Worm (Caenorhabditis elegans) whole organism, midembryonic: Measurements from ENCODE around the gene R05H10.1.
A peak's percentile ranks its signal among the peaks of the same experiment; 100 is the strongest.

Experiments
- T22C8.4 ChIP-seq: fragments of 200-800 bp; sonication (Bioruptor generic); IDR thresholded peaks from 2 replicates; pipeline ENCODE4 v1.3.6; 2022; ENCODE audit warnings: missing genetic modification characterization, missing compliant biosample characterization
- cog-1 ChIP-seq: sonication (generic microtip); optimal IDR thresholded peaks from 2 replicates; lab custom pipeline; 2016; ENCODE audit warnings: missing genetic modification characterization, missing compliant biosample characterization
- flt-1 ChIP-seq: fragments of 200-800 bp; sonication (Bioruptor generic); IDR thresholded peaks from 2 replicates; pipeline ENCODE4 v1.3.6; 2022; ENCODE audit warnings: missing genetic modification characterization, missing compliant biosample characterization
- klf-2 ChIP-seq: fragments of 200-800 bp; sonication (Bioruptor generic); conservative IDR thresholded peaks from 2 replicates; pipeline ENCODE4 v1.3.6; 2022; ENCODE audit warnings: missing genetic modification reagents, missing genetic modification characterization, missing compliant biosample characterization
- med-1 ChIP-seq: sonication (generic microtip); optimal IDR thresholded peaks from 2 replicates; lab custom pipeline; 2017; ENCODE audit warnings: missing genetic modification characterization, mild to moderate bottlenecking, missing compliant biosample characterization, antibody characterized with exemption, missing genetic modification reagents; ENCODE audit not compliant: insufficient read depth
- ref-1 ChIP-seq: fragments of 200-800 bp; sonication (Bioruptor generic); conservative IDR thresholded peaks from 2 replicates; pipeline ENCODE4 v1.3.6; 2022; ENCODE audit warnings: missing genetic modification reagents, missing genetic modification characterization, missing compliant biosample characterization
- tab-1 ChIP-seq: fragments of 200-800 bp; sonication (Bioruptor generic); IDR thresholded peaks from 2 replicates; pipeline ENCODE4 v1.3.6; 2022; ENCODE audit warnings: missing genetic modification characterization, missing compliant biosample characterization
- ztf-23 ChIP-seq: fragments of 200-800 bp; sonication (Bioruptor generic); IDR thresholded peaks from 2 replicates; pipeline ENCODE4 v1.3.6; 2022; ENCODE audit warnings: missing genetic modification reagents, missing genetic modification characterization, missing compliant biosample characterization
- ztf-29 ChIP-seq: fragments of 200-800 bp; sonication (Bioruptor generic); IDR thresholded peaks from 2 replicates; pipeline ENCODE4 v1.3.6; 2022; ENCODE audit warnings: missing genetic modification reagents, missing genetic modification characterization, missing compliant biosample characterization

R05H10.1 gene

DNA sequence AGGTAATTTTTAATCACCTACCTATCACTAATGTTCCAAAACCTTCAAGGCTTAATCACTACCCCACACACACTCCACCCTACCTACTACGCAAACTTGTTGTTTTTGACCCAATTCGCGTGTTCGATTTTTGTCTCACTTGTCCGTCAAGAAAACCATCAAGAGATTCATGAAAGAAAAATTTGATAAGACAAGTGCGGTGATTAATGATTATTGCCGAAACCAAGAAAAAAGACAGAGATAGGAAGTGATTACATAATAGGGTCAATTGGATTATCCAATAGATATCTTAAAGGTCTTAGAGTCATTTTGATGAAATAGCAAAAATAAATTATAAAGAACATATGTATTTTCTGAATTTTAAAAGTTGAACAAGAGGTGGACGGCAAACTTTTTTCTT, 7.4 kb upstream of the R05H10.1 start:
- no peak for TF ChIP-seq tab-1 (GFP tag; lab: Robert Waterston, UW)
- TF ChIP-seq ztf-23 (GFP tag; lab: Robert Waterston, UW), result no peak
- TF ChIP-seq cog-1 (tag; lab: Kevin White, UChicago), result no peak
- no peak for TF ChIP-seq klf-2
- no peak for TF ChIP-seq med-1 (GFP tag; lab: Kevin White, UChicago)
- TF ChIP-seq flt-1 (GFP tag; lab: Robert Waterston, UW), result no peak

DNA sequence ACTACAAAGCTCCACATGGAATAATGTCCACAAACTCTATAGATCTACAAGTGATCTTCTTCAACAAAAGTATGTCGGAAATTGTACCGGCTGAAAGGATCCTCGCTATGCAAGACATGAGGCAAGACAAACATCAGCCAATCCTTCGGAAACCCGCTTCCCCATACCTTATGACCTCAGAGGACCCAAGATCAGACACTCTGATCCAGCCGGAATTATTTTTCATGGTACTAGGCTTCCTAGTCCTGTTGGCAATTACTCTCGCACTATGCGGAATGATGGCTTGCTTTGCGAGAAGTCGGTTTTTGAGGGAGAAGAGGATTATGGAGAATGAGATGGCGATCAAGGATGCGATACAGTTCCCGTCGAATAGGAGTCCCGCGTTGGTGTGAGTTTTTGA, 1.7 kb upstream of the R05H10.1 start:
- no peak for TF ChIP-seq flt-1 (GFP tag; lab: Robert Waterston, UW)
- TF ChIP-seq klf-2, result no peak
- TF ChIP-seq ref-1, result no peak
- TF ChIP-seq tab-1 (GFP tag; lab: Robert Waterston, UW), result no peak
- TF ChIP-seq T22C8.4 (GFP tag; lab: Robert Waterston, UW), result no peak
- TF ChIP-seq med-1 (GFP tag; lab: Kevin White, UChicago), result no peak
- no peak for TF ChIP-seq ztf-23 (GFP tag; lab: Robert Waterston, UW)

DNA sequence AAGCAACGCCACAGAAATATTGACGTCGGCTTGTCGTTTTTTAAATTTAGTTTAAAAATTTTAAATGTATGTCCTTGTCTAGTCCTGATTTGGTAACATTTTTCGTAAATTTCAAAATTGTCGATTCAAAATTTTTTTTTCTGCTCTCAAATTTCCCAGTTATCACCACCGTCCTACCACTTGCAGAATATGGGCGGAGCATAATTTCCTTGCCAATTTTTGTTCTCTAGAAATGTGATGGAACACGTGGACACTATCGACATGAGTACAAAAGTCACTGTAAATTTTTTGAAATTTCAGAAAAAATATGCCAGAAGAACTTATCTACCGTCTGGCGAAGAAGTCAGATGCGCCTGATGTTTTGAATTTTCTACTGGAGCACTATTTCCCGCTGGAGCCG, 3.6 kb downstream of the R05H10.1 start, which contains the start of gene R05H10.7:
R05H10.7 (plus strand) TSS at position 301 of the 400 bp plus-strand sequence.
- no peak for TF ChIP-seq tab-1 (GFP tag; lab: Robert Waterston, UW)
- no peak for TF ChIP-seq cog-1 (tag; lab: Kevin White, UChicago)
- TF ChIP-seq ref-1, result no peak
- no peak for TF ChIP-seq T22C8.4 (GFP tag; lab: Robert Waterston, UW)
- TF ChIP-seq klf-2, result no peak
- TF ChIP-seq flt-1 (GFP tag; lab: Robert Waterston, UW), result no peak

DNA sequence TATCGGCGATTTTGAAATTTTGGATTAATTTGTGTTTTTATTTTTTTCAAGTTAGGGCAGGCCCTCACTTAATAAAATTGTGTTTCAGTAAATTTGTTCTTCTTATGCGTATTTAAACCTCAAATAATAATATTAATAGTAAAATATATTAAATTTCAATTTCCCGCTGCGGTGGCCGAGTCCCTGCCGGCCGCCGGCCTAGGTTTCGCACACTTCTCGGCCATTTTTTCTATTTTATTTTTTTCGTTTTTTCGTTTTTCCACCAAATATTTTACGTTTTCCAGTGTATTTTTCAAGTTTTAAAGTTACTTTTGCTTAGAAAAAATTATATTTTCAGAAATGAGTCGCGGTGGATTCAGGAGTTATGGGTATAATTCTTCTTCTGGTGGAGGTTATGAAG, 5.3 kb downstream of the R05H10.1 start, which contains the start of gene rbm-28:
rbm-28 (plus strand) TSS at position 338 of the 400 bp plus-strand sequence.
- TF ChIP-seq cog-1 (tag; lab: Kevin White, UChicago) (no peak), ztf-23 (GFP tag; lab: Robert Waterston, UW) (peak; percentile 31; the same call in 1 of the 2 replicates)

DNA sequence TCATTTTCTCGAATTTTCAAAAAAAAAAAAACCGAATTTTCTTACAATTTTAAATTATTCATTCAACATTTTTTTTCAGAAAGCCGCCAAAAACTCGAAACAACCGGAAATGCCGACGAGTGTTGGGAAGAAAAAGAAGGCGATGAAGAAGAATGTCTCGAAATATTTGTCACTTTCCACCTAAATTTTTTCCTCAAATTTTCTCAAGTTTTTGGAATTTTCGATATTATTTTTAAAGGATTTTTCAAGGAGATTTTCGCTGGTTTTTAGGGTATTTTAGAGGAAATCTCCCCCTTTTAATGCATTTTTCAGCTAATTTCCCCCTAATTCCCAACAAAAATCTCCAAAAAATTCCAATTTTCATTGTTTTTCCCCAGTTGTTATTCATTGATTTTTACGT, 14.5 kb downstream of the R05H10.1 start:
- no peak for TF ChIP-seq tab-1 (GFP tag; lab: Robert Waterston, UW)
- TF ChIP-seq med-1 (GFP tag; lab: Kevin White, UChicago), result no peak
- TF ChIP-seq ztf-23 (GFP tag; lab: Robert Waterston, UW), result no peak

DNA sequence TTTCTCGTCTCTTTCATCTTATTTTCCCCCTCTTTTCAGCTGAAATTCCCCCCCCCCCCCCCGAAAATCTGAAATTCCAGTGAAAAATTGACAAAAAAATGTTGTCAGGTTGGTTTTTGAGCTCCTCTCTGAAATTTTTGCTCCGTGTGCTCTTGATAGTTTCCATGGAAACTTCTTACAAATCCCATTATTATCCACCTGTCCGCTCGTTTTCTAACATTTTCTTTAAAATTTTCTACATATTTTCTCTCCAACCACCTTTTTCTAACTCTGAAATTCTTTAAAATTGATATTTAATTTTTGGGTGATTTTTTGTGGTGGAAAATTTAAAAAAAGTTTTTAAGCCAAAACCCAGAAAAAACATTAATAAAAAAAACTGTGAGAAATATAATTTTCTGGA, 15.1 kb downstream of the R05H10.1 start, which contains the start of gene gpx-2:
gpx-2 (plus strand) TSS at position 99 of the 400 bp plus-strand sequence.
- TF ChIP-seq flt-1 (GFP tag; lab: Robert Waterston, UW), result no peak
- TF ChIP-seq T22C8.4 (GFP tag; lab: Robert Waterston, UW), result no peak
- TF ChIP-seq med-1 (GFP tag; lab: Kevin White, UChicago), result no peak
- TF ChIP-seq tab-1 (GFP tag; lab: Robert Waterston, UW), result no peak
- TF ChIP-seq cog-1 (tag; lab: Kevin White, UChicago), result no peak
- no peak for TF ChIP-seq ztf-29 (GFP tag; lab: Robert Waterston, UW)
- no peak for TF ChIP-seq klf-2
- no peak for TF ChIP-seq ztf-23 (GFP tag; lab: Robert Waterston, UW)
- no peak for TF ChIP-seq ref-1

DNA sequence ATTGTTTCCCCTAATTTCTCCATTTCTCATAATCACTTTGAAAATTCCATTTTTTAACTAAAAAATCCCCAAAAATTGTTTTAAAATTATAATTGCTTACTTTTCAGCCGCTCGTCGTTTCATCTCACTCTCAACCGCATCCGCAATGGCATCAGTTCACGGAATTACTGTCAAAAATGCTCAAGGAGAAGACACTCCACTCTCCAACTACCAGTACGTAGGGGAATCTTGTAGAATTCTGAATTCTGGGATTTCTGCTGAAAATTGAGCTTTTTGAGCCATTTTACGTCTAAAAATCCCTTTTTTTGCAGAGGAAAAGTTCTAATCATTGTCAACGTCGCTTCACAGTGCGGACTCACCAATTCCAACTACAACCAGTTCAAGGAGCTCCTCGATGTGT, 15.9 kb downstream of the R05H10.1 start:
- TF ChIP-seq ztf-29 (GFP tag; lab: Robert Waterston, UW) (no peak), ref-1 (no peak), tab-1 (GFP tag; lab: Robert Waterston, UW) (no peak), cog-1 (tag; lab: Kevin White, UChicago) (no peak), T22C8.4 (GFP tag; lab: Robert Waterston, UW) (no peak), med-1 (GFP tag; lab: Kevin White, UChicago) (no peak), klf-2 (no peak), flt-1 (GFP tag; lab: Robert Waterston, UW) (no peak), ztf-23 (GFP tag; lab: Robert Waterston, UW) (no peak)

DNA sequence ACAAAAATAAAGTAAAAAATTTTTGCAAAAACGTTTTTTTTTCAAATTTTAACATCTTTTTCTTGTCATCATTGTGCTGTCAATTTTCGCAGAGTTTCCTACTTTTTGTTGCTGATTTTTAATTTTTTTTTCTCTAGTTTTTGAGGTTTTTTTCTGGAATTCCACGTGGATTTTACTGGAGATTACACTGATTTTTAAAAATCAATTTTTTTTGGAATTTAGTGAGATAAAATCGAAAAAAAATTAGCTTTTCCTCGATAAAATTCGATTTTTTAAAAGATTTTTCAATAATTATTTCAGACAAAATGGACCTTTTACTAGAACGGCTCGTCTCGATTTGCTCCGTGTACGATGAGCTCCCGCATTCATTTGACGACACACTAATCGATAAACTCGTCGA, 18.0 kb downstream of the R05H10.1 start, which contains the start of gene R05H10.3:
R05H10.3 (plus strand) TSS at position 301 of the 400 bp plus-strand sequence.
- no peak for TF ChIP-seq klf-2
- no peak for TF ChIP-seq T22C8.4 (GFP tag; lab: Robert Waterston, UW)
- no peak for TF ChIP-seq med-1 (GFP tag; lab: Kevin White, UChicago)
- no peak for TF ChIP-seq ref-1
- TF ChIP-seq flt-1 (GFP tag; lab: Robert Waterston, UW), result no peak
- no peak for TF ChIP-seq cog-1 (tag; lab: Kevin White, UChicago)
- no peak for TF ChIP-seq ztf-23 (GFP tag; lab: Robert Waterston, UW)
- TF ChIP-seq ztf-29 (GFP tag; lab: Robert Waterston, UW), result no peak
- no peak for TF ChIP-seq tab-1 (GFP tag; lab: Robert Waterston, UW)

DNA sequence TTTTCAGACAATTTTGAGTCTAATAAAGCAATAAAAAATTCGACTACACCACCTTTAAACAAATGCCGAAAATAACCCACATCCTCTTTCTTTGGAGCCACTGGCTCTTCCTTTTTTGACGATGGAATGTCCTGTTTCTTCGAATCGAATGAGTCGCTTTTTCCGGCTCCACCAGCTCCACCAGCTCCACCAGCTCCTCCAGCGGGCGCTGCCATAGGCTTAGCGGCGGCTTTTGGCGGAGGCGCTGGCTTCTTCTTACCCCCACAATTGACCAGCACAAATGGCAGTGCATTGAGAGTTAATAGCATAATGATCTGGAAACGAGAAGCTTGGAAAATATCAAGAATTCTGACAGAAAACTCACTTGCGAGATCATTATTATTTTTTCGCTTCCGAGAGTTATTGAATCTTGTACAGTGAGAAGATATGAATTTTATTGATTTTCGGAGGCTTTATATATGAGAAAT, 25.2 kb downstream of the R05H10.1 start, which contains the start of gene Y53F4A.2:
Y53F4A.2 (minus strand) TSS at position 417 of the 467 bp plus-strand sequence.
- TF ChIP-seq med-1 (GFP tag; lab: Kevin White, UChicago) (no peak), tab-1 (GFP tag; lab: Robert Waterston, UW) (no peak), ref-1 (no peak), ztf-23 (GFP tag; lab: Robert Waterston, UW) (no peak)

DNA sequence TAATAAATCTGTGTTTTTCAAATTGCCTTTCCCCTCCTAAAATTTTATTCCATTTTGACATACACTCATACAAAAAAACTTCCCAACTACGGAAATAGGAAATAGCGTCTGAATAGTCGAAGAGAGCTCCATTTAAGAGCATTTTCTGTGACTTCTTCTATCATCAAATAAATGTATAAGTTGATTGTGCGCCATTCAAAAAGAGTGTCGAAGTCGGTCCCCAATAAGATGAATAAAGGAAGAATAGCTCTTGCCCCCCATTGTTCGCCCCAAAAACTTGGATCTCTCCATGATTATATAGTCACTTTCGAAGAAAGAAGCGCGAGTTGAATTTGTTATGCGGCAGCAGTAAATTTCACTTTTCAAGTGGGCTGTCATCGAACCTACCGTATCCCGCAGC, 40.9 kb downstream of the R05H10.1 start:
- TF ChIP-seq ztf-29 (GFP tag; lab: Robert Waterston, UW), result no peak
- TF ChIP-seq ref-1, result no peak
- TF ChIP-seq flt-1 (GFP tag; lab: Robert Waterston, UW), result no peak
- TF ChIP-seq tab-1 (GFP tag; lab: Robert Waterston, UW), result no peak
- no peak for TF ChIP-seq med-1 (GFP tag; lab: Kevin White, UChicago)
- no peak for TF ChIP-seq cog-1 (tag; lab: Kevin White, UChicago)
- TF ChIP-seq klf-2, result no peak
- TF ChIP-seq T22C8.4 (GFP tag; lab: Robert Waterston, UW), result no peak
- TF ChIP-seq ztf-23 (GFP tag; lab: Robert Waterston, UW), result no peak
